Worm (Caenorhabditis elegans): ENCODE data around the gene mpk-2.

mpk-2 gene

ce11 chrII:5103784-5104457 lies at the start of gene mpk-2, which contains the start of gene C04G6.11:
Gene mpk-2 (plus strand): TSS chrII:5104118.
Gene C04G6.11 (minus strand): TSS chrII:5103834.
- peak; percentile 24 for TF ChIP-seq crh-2 (tag; optimal IDR thresholded peaks at IDR 0.05)
- TF ChIP-seq F13H6.1 (tag; optimal IDR thresholded peaks at IDR 0.05), result peak; percentile 33
- peak; percentile 25 for TF ChIP-seq gmeb-1 (tag; optimal IDR thresholded peaks at IDR 0.05)
- peak; percentile 73 for TF ChIP-seq fos-1 (tag; optimal IDR thresholded peaks at IDR 0.05)
- TF ChIP-seq sma-9 (GFP tag; optimal IDR thresholded peaks at IDR 0.05), result peak; percentile 59
- TF ChIP-seq sma-9 (tag; optimal IDR thresholded peaks at IDR 0.05), result no peak
- TF ChIP-seq alr-1 (tag; optimal IDR thresholded peaks at IDR 0.05), result no peak
- TF ChIP-seq mdl-1 (tag; optimal IDR thresholded peaks at IDR 0.05), result no peak

- peak; percentile 34 for TF ChIP-seq nhr-10 (tag; optimal IDR thresholded peaks at IDR 0.05)
- TF ChIP-seq mdl-1 (tag; optimal IDR thresholded peaks at IDR 0.05), result peak in 1 of 2 experiments; percentile 51
- TF ChIP-seq F13H6.1 (tag; optimal IDR thresholded peaks at IDR 0.05), result peak; percentile 92
- TF ChIP-seq lin-11 (tag; optimal IDR thresholded peaks at IDR 0.05), result peak; percentile 96
- TF ChIP-seq R02D3.7 (tag; optimal IDR thresholded peaks at IDR 0.05), result peak; percentile 43
- TF ChIP-seq gmeb-1 (tag; optimal IDR thresholded peaks at IDR 0.05), result peak; percentile 95
- peak; percentile 86 for TF ChIP-seq blmp-1 (tag; optimal IDR thresholded peaks at IDR 0.05; ENCODE audit: insufficient read depth)
- peak; percentile 71 for TF ChIP-seq ama-1 (optimal IDR thresholded peaks at IDR 0.05)
- peak; percentile 83 for TF ChIP-seq ZK546.5 (tag; optimal IDR thresholded peaks at IDR 0.05)
- no peak for TF ChIP-seq mbf-1 (tag; optimal IDR thresholded peaks at IDR 0.05)
- TF ChIP-seq egl-27 (tag; optimal IDR thresholded peaks at IDR 0.05), result peak; percentile 39
- peak; percentile 98 for TF ChIP-seq crh-2 (tag; optimal IDR thresholded peaks at IDR 0.05)
- TF ChIP-seq dmd-4 (tag; optimal IDR thresholded peaks at IDR 0.05), result no peak
- TF ChIP-seq ceh-16 (tag; optimal IDR thresholded peaks at IDR 0.05), result peak; percentile 71
- TF ChIP-seq aly-2 (tag; optimal IDR thresholded peaks at IDR 0.05), result no peak
- TF ChIP-seq sem-4 (tag; optimal IDR thresholded peaks at IDR 0.05), result peak; percentile 93
- no peak for TF ChIP-seq peb-1 (tag; optimal IDR thresholded peaks at IDR 0.05)
- TF ChIP-seq Y55F3AM.14 (GFP tag; optimal IDR thresholded peaks at IDR 0.05), result peak; percentile 28
- no peak for TF ChIP-seq skn-1 (tag; optimal IDR thresholded peaks at IDR 0.05)
- peak; percentile 94 for TF ChIP-seq snpc-4 (tag; optimal IDR thresholded peaks at IDR 0.05)
- peak; percentile 90 for TF ChIP-seq mab-5 (tag; optimal IDR thresholded peaks at IDR 0.05)
- TF ChIP-seq nhr-12 (tag; optimal IDR thresholded peaks at IDR 0.05), result no peak
- peak; percentile 96 for TF ChIP-seq C34F6.9 (tag; optimal IDR thresholded peaks at IDR 0.05)
- no peak for TF ChIP-seq unc-39 (tag; optimal IDR thresholded peaks at IDR 0.05)
- TF ChIP-seq fos-1 (tag; optimal IDR thresholded peaks at IDR 0.05), result peak; percentile 83
- peak; percentile 76 for TF ChIP-seq nhr-77 (tag; optimal IDR thresholded peaks at IDR 0.05)
- TF ChIP-seq ztf-11 (tag; optimal IDR thresholded peaks at IDR 0.05), result no peak
- peak; percentile 89 for TF ChIP-seq nhr-6 (tag; optimal IDR thresholded peaks at IDR 0.05)
- TF ChIP-seq elt-1 (tag; optimal IDR thresholded peaks at IDR 0.05), result no peak
- peak; percentile 90 for TF ChIP-seq ztf-4 (tag; optimal IDR thresholded peaks at IDR 0.05)
- TF ChIP-seq nhr-129 (tag; optimal IDR thresholded peaks at IDR 0.05), result peak; percentile 98
- TF ChIP-seq nhr-25 (tag; optimal IDR thresholded peaks at IDR 0.05), result peak; percentile 95
- TF ChIP-seq nhr-237 (tag; optimal IDR thresholded peaks at IDR 0.05), result no peak
- TF ChIP-seq sma-3 (GFP tag; optimal IDR thresholded peaks at IDR 0.05), result peak; percentile 94
- peak; percentile 94 for TF ChIP-seq nhr-21 (tag; optimal IDR thresholded peaks at IDR 0.05)
- TF ChIP-seq nhr-11 (tag; optimal IDR thresholded peaks at IDR 0.05), result peak; percentile 37
- TF ChIP-seq elt-3 (tag; optimal IDR thresholded peaks at IDR 0.05), result no peak
- TF ChIP-seq lsy-2 (tag; optimal IDR thresholded peaks at IDR 0.05), result peak; percentile 98 to 100
- peak; percentile 78 for TF ChIP-seq zag-1 (tag; optimal IDR thresholded peaks at IDR 0.05)
- TF ChIP-seq ceh-82 (tag; optimal IDR thresholded peaks at IDR 0.05), result peak; percentile 73
- peak; percentile 95 for TF ChIP-seq lin-13 (GFP tag; optimal IDR thresholded peaks at IDR 0.05)
- peak; percentile 94 for TF ChIP-seq sma-9 (GFP tag; optimal IDR thresholded peaks at IDR 0.05)
- TF ChIP-seq sma-9 (tag; optimal IDR thresholded peaks at IDR 0.05), result no peak
- TF ChIP-seq unc-62 (GFP tag; optimal IDR thresholded peaks at IDR 0.05), result peak; percentile 47
- peak; percentile 99 for TF ChIP-seq unc-55 (GFP tag; optimal IDR thresholded peaks at IDR 0.05)
These were observed 48.7 kb upstream of the mpk-2 start, which contains the start of the genes ify-1 and rpl-22 for ce11 chrII:5055129-5055666. Gene ify-1 (minus strand): TSS chrII:5055179. Gene rpl-22 (plus strand): TSS chrII:5055616.

All from whole organism, L2 larva.